Worm (Caenorhabditis elegans) whole organism, L1 larva: ENCODE measurements around the gene nhr-214.
A peak's percentile ranks its signal among the peaks of the same experiment; 100 is the strongest.

Experiments used
- alr-1 ChIP-seq: fragments of 200-800 bp; sonication (Bioruptor generic); optimal IDR thresholded peaks from 2 replicates; lab custom pipeline; 2018; ENCODE audit warnings: borderline replicate concordance, mild to moderate bottlenecking, missing genetic modification characterization, missing compliant biosample characterization
- ama-1 ChIP-seq: fragments of 150-350 bp; optimal IDR thresholded peaks from 2 replicates; lab custom pipeline; 2014
- ceh-63 ChIP-seq: fragments of 200-800 bp; sonication (Bioruptor generic); optimal IDR thresholded peaks from 2 replicates; lab custom pipeline; 2018; ENCODE audit warnings: mild to moderate bottlenecking, missing genetic modification characterization, missing compliant biosample characterization
- dsc-1 ChIP-seq: sonication (generic microtip); optimal IDR thresholded peaks from 2 replicates; lab custom pipeline; 2016; ENCODE audit warnings: mild to moderate bottlenecking, missing genetic modification characterization, missing compliant biosample characterization
- egl-13 ChIP-seq: sonication (generic microtip); optimal IDR thresholded peaks from 2 replicates; lab custom pipeline; 2016; ENCODE audit warnings: missing genotype, missing genetic modification reagents, missing genetic modification characterization, missing compliant biosample characterization
- egl-27 ChIP-seq, 2 experiments: fragments of 150-350 bp in 1 of 2; sonication (generic microtip); optimal IDR thresholded peaks; 3 replicates each; lab custom pipeline; 2017 to 2018; ENCODE audit warnings: missing biosample characterization in 2 of 2, missing genetic modification characterization in 2 of 2, missing genetic modification reagents in 2 of 2
- fkh-10 ChIP-seq: sonication (generic microtip); optimal IDR thresholded peaks from 2 replicates; lab custom pipeline; 2017; ENCODE audit warnings: missing biosample characterization, missing genetic modification reagents, missing genetic modification characterization
- fkh-4 ChIP-seq: sonication (generic microtip); optimal IDR thresholded peaks from 2 replicates; lab custom pipeline; 2016; ENCODE audit warnings: missing compliant biosample characterization, missing genetic modification characterization, borderline replicate concordance
- fkh-8 ChIP-seq: sonication (generic microtip); optimal IDR thresholded peaks from 2 replicates; lab custom pipeline; 2016; ENCODE audit warnings: mild to moderate bottlenecking, missing genetic modification characterization, missing compliant biosample characterization
- fos-1 ChIP-seq: fragments of 150-350 bp; optimal IDR thresholded peaks from 2 replicates; lab custom pipeline; 2014; ENCODE audit warnings: missing biosample characterization, missing genetic modification characterization
- hlh-17 ChIP-seq: fragments of 200-800 bp; sonication (Bioruptor generic); optimal IDR thresholded peaks from 2 replicates; lab custom pipeline; 2018; ENCODE audit warnings: missing genetic modification characterization, mild to moderate bottlenecking, missing compliant biosample characterization, moderate library complexity, borderline replicate concordance
- hlh-4 ChIP-seq: sonication (generic microtip); optimal IDR thresholded peaks from 2 replicates; lab custom pipeline; 2016; ENCODE audit warnings: mild to moderate bottlenecking, missing genetic modification characterization, missing compliant biosample characterization
- hpl-2 ChIP-seq: fragments of 150-350 bp; optimal IDR thresholded peaks from 2 replicates; lab custom pipeline; 2014; ENCODE audit warnings: missing biosample characterization, missing genetic modification reagents, missing genetic modification characterization
- irx-1 ChIP-seq: sonication (generic microtip); optimal IDR thresholded peaks from 2 replicates; lab custom pipeline; 2016; ENCODE audit warnings: missing genetic modification characterization, missing compliant biosample characterization
- lin-14 ChIP-seq: fragments of 200-800 bp; sonication (Bioruptor generic); optimal IDR thresholded peaks from 2 replicates; lab custom pipeline; 2018; ENCODE audit warnings: mild to moderate bottlenecking, missing genetic modification characterization, moderate library complexity, missing compliant biosample characterization
- lin-15B ChIP-seq: fragments of 150-350 bp; sonication (generic microtip); optimal IDR thresholded peaks from 3 replicates; lab custom pipeline; 2014; ENCODE audit warnings: missing biosample characterization, missing genetic modification characterization
- lin-35 ChIP-seq, 2 experiments: fragments of 150-350 bp; optimal IDR thresholded peaks; 2 replicates each; lab custom pipeline; 2014; ENCODE audit warnings: missing biosample characterization in 2 of 2, missing genetic modification characterization in 2 of 2, missing genetic modification reagents in 2 of 2
- lir-3 ChIP-seq: sonication (generic microtip); optimal IDR thresholded peaks from 2 replicates; lab custom pipeline; 2016; ENCODE audit warnings: mild to moderate bottlenecking, missing genetic modification characterization, moderate library complexity, missing compliant biosample characterization; ENCODE audit not compliant: poor library complexity
- lsy-2 ChIP-seq, 2 experiments: fragments of 150-350 bp; optimal IDR thresholded peaks; 2 replicates each; lab custom pipeline; 2014; ENCODE audit warnings: missing biosample characterization in 2 of 2, missing genetic modification characterization in 2 of 2
- mef-2 ChIP-seq: fragments of 150-350 bp; optimal IDR thresholded peaks from 2 replicates; lab custom pipeline; 2014; ENCODE audit warnings: missing biosample characterization, missing genetic modification characterization
- mep-1 ChIP-seq: fragments of 150-350 bp; optimal IDR thresholded peaks from 2 replicates; lab custom pipeline; 2014; ENCODE audit warnings: missing biosample characterization, missing genetic modification characterization
- nhr-12 ChIP-seq: sonication (generic microtip); optimal IDR thresholded peaks from 2 replicates; lab custom pipeline; 2017; ENCODE audit warnings: missing biosample characterization, missing genetic modification characterization
- nhr-47 ChIP-seq: sonication (generic microtip); optimal IDR thresholded peaks from 2 replicates; lab custom pipeline; 2016; ENCODE audit warnings: mild to moderate bottlenecking, missing genetic modification characterization, moderate library complexity, missing compliant biosample characterization
- nhr-71 ChIP-seq: sonication (generic microtip); optimal IDR thresholded peaks from 2 replicates; lab custom pipeline; 2016; ENCODE audit warnings: mild to moderate bottlenecking, missing genetic modification characterization, moderate library complexity, missing compliant biosample characterization
- nhr-85 ChIP-seq: sonication (generic microtip); peaks from one replicate; lab custom pipeline; 2016; ENCODE audit warnings: missing genetic modification characterization, inconsistent platforms, missing compliant biosample characterization
- nhr-90 ChIP-seq: sonication (generic microtip); optimal IDR thresholded peaks from 2 replicates; lab custom pipeline; 2016; ENCODE audit warnings: mild to moderate bottlenecking, missing genetic modification characterization, missing compliant biosample characterization; ENCODE audit not compliant: poor library complexity
- pag-3 ChIP-seq: sonication (generic microtip); optimal IDR thresholded peaks from 2 replicates; lab custom pipeline; 2017; ENCODE audit warnings: missing genetic modification characterization, mild to moderate bottlenecking, missing compliant biosample characterization, antibody characterized with exemption, borderline replicate concordance; ENCODE audit not compliant: insufficient read depth
- pqm-1 ChIP-seq: sonication (generic microtip); optimal IDR thresholded peaks from 3 replicates; lab custom pipeline; 2017; ENCODE audit warnings: missing biosample characterization, missing genetic modification characterization
- snu-23 ChIP-seq: sonication (generic microtip); optimal IDR thresholded peaks from 2 replicates; lab custom pipeline; 2016; ENCODE audit warnings: missing genetic modification characterization, missing compliant biosample characterization
- sptf-1 ChIP-seq: fragments of 150-350 bp; optimal IDR thresholded peaks from 2 replicates; lab custom pipeline; 2014; ENCODE audit warnings: missing biosample characterization, missing genetic modification characterization
- tbx-2 ChIP-seq: sonication (generic microtip); optimal IDR thresholded peaks from 2 replicates; lab custom pipeline; 2016; ENCODE audit warnings: missing genetic modification characterization, missing compliant biosample characterization
- unc-130 ChIP-seq: fragments of 150-350 bp; optimal IDR thresholded peaks from 2 replicates; lab custom pipeline; 2017; ENCODE audit warnings: missing biosample characterization, missing genetic modification characterization, inconsistent platforms
- zip-4 ChIP-seq: fragments of 200-800 bp; sonication (Bioruptor generic); optimal IDR thresholded peaks from 2 replicates; lab custom pipeline; 2018; ENCODE audit warnings: mild to moderate bottlenecking, missing genetic modification characterization, moderate library complexity, missing compliant biosample characterization

nhr-214 gene

ce11 chrX:12730075-12730474, 28.2 kb upstream of the nhr-214 start:
- TF ChIP-seq nhr-85 (tag; lab: Kevin White, UChicago) (peak; percentile 19), mef-2 (tag; lab: Kevin White, UChicago) (no peak)

- TF ChIP-seq pag-3 (tag; lab: Kevin White, UChicago), result no peak
- peak; percentile 26 for TF ChIP-seq nhr-71 (tag; lab: Kevin White, UChicago)
- TF ChIP-seq mep-1, result no peak
- no peak for TF ChIP-seq nhr-90 (tag; lab: Kevin White, UChicago)
- TF ChIP-seq mef-2 (tag; lab: Kevin White, UChicago), result no peak
- TF ChIP-seq fkh-8 (tag; lab: Kevin White, UChicago), result peak; percentile 54
- peak; percentile 21 for TF ChIP-seq dsc-1 (tag; lab: Kevin White, UChicago)
- no peak for TF ChIP-seq lin-15B (tag; lab: Kevin White, UChicago)
- peak; percentile 26 for TF ChIP-seq hlh-4
- TF ChIP-seq ama-1 (lab: Kevin White, UChicago), result no peak
These were observed 24.3 kb upstream of the nhr-214 start for ce11 chrX:12726129-12726528.

- peak; percentile 13 for TF ChIP-seq tbx-2 (tag; lab: Kevin White, UChicago)
- peak; percentile 26 for TF ChIP-seq lin-14 (GFP tag; lab: Kevin White, UChicago)
- no peak for TF ChIP-seq hpl-2 (GFP tag; lab: Kevin White, UChicago)
These were observed 19.6 kb upstream of the nhr-214 start for ce11 chrX:12721429-12721828.

- TF ChIP-seq nhr-47 (tag; lab: Kevin White, UChicago), result peak; percentile 40
- no peak for TF ChIP-seq pqm-1 (tag; lab: Kevin White, UChicago)
- TF ChIP-seq zip-4 (GFP tag; lab: Kevin White, UChicago), result no peak
- no peak for TF ChIP-seq lir-3 (tag; lab: Kevin White, UChicago)
- no peak for TF ChIP-seq lin-15B (tag; lab: Kevin White, UChicago)
- TF ChIP-seq nhr-12 (tag; lab: Kevin White, UChicago), result no peak
- TF ChIP-seq hlh-17 (GFP tag; lab: Kevin White, UChicago), result no peak
- no peak for TF ChIP-seq hlh-4
- peak in 1 of 2 experiments; percentile 14 for TF ChIP-seq lsy-2 (tag; optimal IDR thresholded peaks at IDR 0.05; lab: Kevin White, UChicago)
- no peak for TF ChIP-seq fkh-10 (GFP tag; lab: Kevin White, UChicago)
- TF ChIP-seq dsc-1 (tag; lab: Kevin White, UChicago), result peak; percentile 94
- no peak for TF ChIP-seq irx-1 (tag; lab: Kevin White, UChicago)
- no peak for TF ChIP-seq ceh-63 (GFP tag; lab: Kevin White, UChicago)
- peak; percentile 29 for TF ChIP-seq nhr-71 (tag; lab: Kevin White, UChicago)
- no peak for TF ChIP-seq lin-35 (GFP tag; optimal IDR thresholded peaks at IDR 0.05; lab: Kevin White, UChicago)
- TF ChIP-seq egl-27 (tag; optimal IDR thresholded peaks at IDR 0.05; lab: Kevin White, UChicago), result no peak
- peak; percentile 46 for TF ChIP-seq fkh-4 (tag; lab: Kevin White, UChicago)
- no peak for TF ChIP-seq egl-13
- TF ChIP-seq fos-1 (tag; lab: Kevin White, UChicago), result peak; percentile 8
- no peak for TF ChIP-seq nhr-90 (tag; lab: Kevin White, UChicago)
- peak; percentile 76 for TF ChIP-seq lin-14 (GFP tag; lab: Kevin White, UChicago)
- no peak for TF ChIP-seq alr-1
- TF ChIP-seq unc-130, result no peak
- peak; percentile 15 for TF ChIP-seq snu-23
- TF ChIP-seq, all 84 proteins: peak for 8
These were observed 11.2 kb upstream of the nhr-214 start for ce11 chrX:12713014-12713413.

ce11 chrX:12712353-12712752, 10.5 kb upstream of the nhr-214 start, which contains the start of gene rgs-2:
TSS of gene rgs-2 (plus strand) at chrX:12712653.
- TF ChIP-seq sptf-1 (tag; lab: Kevin White, UChicago) (no peak), lin-14 (GFP tag; lab: Kevin White, UChicago) (peak; percentile 3)
